Fruit fly (Drosophila melanogaster) whole organism, embryonic: Measurements from ENCODE around the gene CG14851.
A peak's percentile ranks its signal among the peaks of the same experiment; 100 is the strongest.

Experiments used
- B-H1 ChIP-seq: fragments of 200-800 bp; sonication (Bioruptor generic); IDR thresholded peaks from 3 replicates; pipeline ENCODE4 v1.3.6; 2022; ENCODE audit warnings: missing biosample characterization, missing genetic modification characterization
- CG10565 ChIP-seq: fragments of 200-800 bp; sonication (Bioruptor generic); optimal IDR thresholded peaks from 3 replicates; lab custom pipeline; 2016; ENCODE audit warnings: missing biosample characterization, mild to moderate bottlenecking, missing genetic modification characterization
- CG12104 ChIP-seq: fragments of 200-800 bp; sonication (Bioruptor generic); optimal IDR thresholded peaks from 3 replicates; lab custom pipeline; 2016; ENCODE audit warnings: missing biosample characterization, missing genetic modification characterization
- CG13894 ChIP-seq: fragments of 200-800 bp; sonication (Bioruptor generic); optimal IDR thresholded peaks from 3 replicates; lab custom pipeline; 2018; ENCODE audit warnings: missing biosample characterization, mild to moderate bottlenecking, missing genetic modification characterization, moderate library complexity
- CG14014 ChIP-seq: fragments of 200-800 bp; sonication (Bioruptor generic); IDR thresholded peaks from 2 replicates; pipeline ENCODE4 v1.3.6; 2022; ENCODE audit warnings: missing biosample characterization, missing genetic modification characterization
- CG14667 ChIP-seq: fragments of 200-800 bp; sonication (Bioruptor generic); IDR thresholded peaks from 2 replicates; pipeline ENCODE4 v1.3.6; 2022; ENCODE audit warnings: missing biosample characterization, missing genetic modification characterization
- CG15269 ChIP-seq: fragments of 200-800 bp; sonication (Bioruptor generic); optimal IDR thresholded peaks from 2 replicates; lab custom pipeline; 2018; ENCODE audit warnings: missing biosample characterization, mild to moderate bottlenecking, missing genetic modification characterization, moderate library complexity
- CG17186 ChIP-seq: fragments of 200-800 bp; sonication (Bioruptor generic); optimal IDR thresholded peaks from 3 replicates; lab custom pipeline; 2017; ENCODE audit warnings: missing biosample characterization, missing genetic modification reagents, missing genetic modification characterization
- CG1792 ChIP-seq: fragments of 200-800 bp; sonication (Bioruptor generic); optimal IDR thresholded peaks from 2 replicates; lab custom pipeline; 2016; ENCODE audit warnings: missing biosample characterization, missing genetic modification characterization
- CG18764 ChIP-seq: fragments of 200-800 bp; sonication (Bioruptor generic); optimal IDR thresholded peaks from 3 replicates; lab custom pipeline; 2016; ENCODE audit warnings: missing biosample characterization, missing genetic modification characterization
- CG2889 ChIP-seq: fragments of 200-800 bp; sonication (Bioruptor generic); IDR thresholded peaks from 3 replicates; pipeline ENCODE4 v1.3.6; 2022; ENCODE audit warnings: missing biosample characterization, missing genetic modification characterization
- CG31224 ChIP-seq: fragments of 200-800 bp; sonication (Bioruptor generic); IDR thresholded peaks from 2 replicates; pipeline ENCODE4 v1.3.6; 2022; ENCODE audit warnings: missing biosample characterization, missing genetic modification characterization
- CG33213 ChIP-seq: fragments of 200-800 bp; sonication (Bioruptor generic); optimal IDR thresholded peaks from 3 replicates; lab custom pipeline; 2016; ENCODE audit warnings: missing biosample characterization, missing genetic modification characterization
- CG34224 ChIP-seq: fragments of 200-800 bp; sonication (Bioruptor generic); IDR thresholded peaks from 3 replicates; pipeline ENCODE4 v1.3.6; 2022; ENCODE audit warnings: missing biosample characterization, missing genetic modification characterization; ENCODE audit not compliant: partially characterized antibody
- CG3995 ChIP-seq: fragments of 200-800 bp; sonication (Bioruptor generic); optimal IDR thresholded peaks from 3 replicates; lab custom pipeline; 2016; ENCODE audit warnings: missing biosample characterization, missing genetic modification characterization
- CG4360 ChIP-seq: fragments of 200-800 bp; sonication (Bioruptor generic); IDR thresholded peaks from 2 replicates; pipeline ENCODE4 v1.3.6; 2022; ENCODE audit warnings: missing biosample characterization, missing genetic modification characterization
- CG4617 ChIP-seq: fragments of 200-800 bp; sonication (Bioruptor generic); optimal IDR thresholded peaks from 3 replicates; lab custom pipeline; 2016; ENCODE audit warnings: missing biosample characterization, missing genetic modification characterization, borderline replicate concordance
- CG6654 ChIP-seq: fragments of 200-800 bp; sonication (Bioruptor generic); optimal IDR thresholded peaks from 2 replicates; lab custom pipeline; 2017; ENCODE audit warnings: missing biosample characterization, mild to moderate bottlenecking, missing genetic modification characterization
- CG7839 ChIP-seq: fragments of 200-800 bp; sonication (Bioruptor generic); optimal IDR thresholded peaks from 3 replicates; lab custom pipeline; 2018; ENCODE audit warnings: missing biosample characterization, mild to moderate bottlenecking, missing genetic modification characterization, moderate library complexity
- CG9727 ChIP-seq: fragments of 200-800 bp; sonication (Bioruptor generic); optimal IDR thresholded peaks from 3 replicates; lab custom pipeline; 2017; ENCODE audit warnings: missing biosample characterization, mild to moderate bottlenecking, missing genetic modification characterization
- D19B ChIP-seq: fragments of 200-800 bp; sonication (Bioruptor generic); optimal IDR thresholded peaks from 2 replicates; lab custom pipeline; 2017; ENCODE audit warnings: missing biosample characterization, mild to moderate bottlenecking, missing genetic modification characterization
- Deaf1 ChIP-seq: fragments of 200-800 bp; optimal IDR thresholded peaks from 3 replicates; lab custom pipeline; 2019; ENCODE audit warnings: missing biosample characterization, mild to moderate bottlenecking, missing genetic modification characterization, moderate library complexity
- Dref ChIP-seq: fragments of 200-800 bp; sonication (Bioruptor generic); IDR thresholded peaks from 2 replicates; pipeline ENCODE4 v1.3.6; 2022; ENCODE audit warnings: missing biosample characterization, missing genetic modification characterization
- GATAe ChIP-seq: fragments of 200-800 bp; sonication (Bioruptor generic); conservative IDR thresholded peaks from 2 replicates; pipeline ENCODE4 v1.3.6; 2022; ENCODE audit warnings: missing biosample characterization, missing genetic modification characterization
- HmgD ChIP-seq: fragments of 200-800 bp; sonication (Bioruptor generic); optimal IDR thresholded peaks from 3 replicates; lab custom pipeline; 2016; ENCODE audit warnings: missing biosample characterization, missing genetic modification characterization
- Kr ChIP-seq: fragments of 200-800 bp; sonication (Bioruptor generic); optimal IDR thresholded peaks from 2 replicates; lab custom pipeline; 2017; ENCODE audit warnings: missing biosample characterization, mild to moderate bottlenecking, missing genetic modification characterization
- Lhr ChIP-seq: fragments of 200-800 bp; sonication (Bioruptor generic); optimal IDR thresholded peaks from 3 replicates; lab custom pipeline; 2017; ENCODE audit warnings: mild to moderate bottlenecking, missing biosample characterization, missing genetic modification reagents, missing genetic modification characterization
- Nf-YB ChIP-seq: fragments of 200-800 bp; sonication (Bioruptor generic); optimal IDR thresholded peaks from 3 replicates; lab custom pipeline; 2019; ENCODE audit warnings: missing biosample characterization, mild to moderate bottlenecking, missing genetic modification characterization, moderate library complexity
- Side ChIP-seq: fragments of 200-800 bp; sonication (Bioruptor generic); optimal IDR thresholded peaks from 2 replicates; lab custom pipeline; 2016; ENCODE audit warnings: missing biosample characterization, missing genetic modification characterization
- Vsx1 ChIP-seq: fragments of 200-800 bp; sonication (Bioruptor generic); optimal IDR thresholded peaks from 2 replicates; lab custom pipeline; 2017; ENCODE audit warnings: missing biosample characterization, mild to moderate bottlenecking, missing genetic modification characterization, missing genetic modification reagents
- Xrp1 ChIP-seq: fragments of 200-800 bp; sonication (Bioruptor generic); IDR thresholded peaks from 2 replicates; pipeline ENCODE4 v1.3.6; 2022; ENCODE audit warnings: missing biosample characterization, missing genetic modification characterization
- bsh ChIP-seq, 2 experiments: fragments of 200-800 bp; sonication (Bioruptor generic); optimal IDR thresholded peaks; 2 replicates each; lab custom pipeline; 2017 to 2018; ENCODE audit warnings: mild to moderate bottlenecking in 2 of 2, missing biosample characterization in 2 of 2, missing genetic modification characterization in 2 of 2, moderate library complexity in 1 of 2
- cwo ChIP-seq: fragments of 200-800 bp; sonication (Bioruptor generic); optimal IDR thresholded peaks from 3 replicates; lab custom pipeline; 2017; ENCODE audit warnings: missing biosample characterization, missing genetic modification characterization, mild to moderate bottlenecking, moderate library complexity, missing genetic modification reagents
- dmrt99B ChIP-seq: fragments of 200-800 bp; sonication (Bioruptor generic); optimal IDR thresholded peaks from 2 replicates; lab custom pipeline; 2018; ENCODE audit warnings: missing biosample characterization, mild to moderate bottlenecking, missing genetic modification characterization, moderate library complexity
- fu2 ChIP-seq: fragments of 200-800 bp; sonication (Bioruptor generic); optimal IDR thresholded peaks from 2 replicates; lab custom pipeline; 2016; ENCODE audit warnings: missing biosample characterization, missing genetic modification characterization
- grau ChIP-seq: fragments of 200-800 bp; optimal IDR thresholded peaks from 3 replicates; lab custom pipeline; 2019; ENCODE audit warnings: missing biosample characterization, mild to moderate bottlenecking, missing genetic modification characterization, moderate library complexity
- gsb ChIP-seq: fragments of 200-800 bp; sonication (Bioruptor generic); IDR thresholded peaks from 2 replicates; pipeline ENCODE4 v1.3.6; 2022; ENCODE audit warnings: missing biosample characterization, missing genetic modification characterization
- hkb ChIP-seq, 2 experiments: fragments of 200-800 bp in 1 of 2; fragments of >200 bp in 1 of 2; sonication (Bioruptor generic) in 1 of 2; IDR thresholded peaks in 1 of 2; optimal IDR thresholded peaks in 1 of 2; 2 replicates each; pipeline versions ENCODE4 v1.3.6 to Lab custom; 2017 to 2022; ENCODE audit warnings: missing biosample characterization in 1 of 2, missing genetic modification characterization in 1 of 2
- mld ChIP-seq: fragments of 200-800 bp; sonication (Bioruptor generic); IDR thresholded peaks from 3 replicates; pipeline ENCODE4 v1.3.6; 2022; ENCODE audit warnings: missing biosample characterization, missing genetic modification characterization; ENCODE audit not compliant: partially characterized antibody
- phol ChIP-seq: fragments of 200-800 bp; sonication (Bioruptor generic); optimal IDR thresholded peaks from 3 replicates; lab custom pipeline; 2018; ENCODE audit warnings: missing biosample characterization, mild to moderate bottlenecking, missing genetic modification characterization, moderate library complexity
- ro ChIP-seq: fragments of 200-800 bp; sonication (Bioruptor generic); IDR thresholded peaks from 2 replicates; pipeline ENCODE4 v1.3.6; 2022; ENCODE audit warnings: missing biosample characterization, missing genetic modification characterization
- sim ChIP-seq: fragments of 200-800 bp; sonication (Bioruptor generic); IDR thresholded peaks from 2 replicates; pipeline ENCODE4 v1.3.6; 2022; ENCODE audit warnings: missing biosample characterization, missing genetic modification characterization
- sisA ChIP-seq: fragments of 200-800 bp; sonication (Bioruptor generic); IDR thresholded peaks from 2 replicates; pipeline ENCODE4 v1.3.6; 2022; ENCODE audit warnings: missing biosample characterization, missing genetic modification characterization
- slbo ChIP-seq: fragments of 200-800 bp; sonication (Bioruptor generic); IDR thresholded peaks from 2 replicates; pipeline ENCODE4 v1.3.6; 2022; ENCODE audit warnings: missing biosample characterization, missing genetic modification characterization
- tgo ChIP-seq: fragments of 200-800 bp; sonication (Bioruptor generic); IDR thresholded peaks from 3 replicates; pipeline ENCODE4 v1.3.6; 2022; ENCODE audit warnings: missing biosample characterization, missing genetic modification characterization
- tup ChIP-seq: fragments of 200-800 bp; sonication (Bioruptor generic); optimal IDR thresholded peaks from 2 replicates; lab custom pipeline; 2016; ENCODE audit warnings: missing biosample characterization, mild to moderate bottlenecking, missing genetic modification characterization, moderate library complexity
- usp ChIP-seq: fragments of >200 bp; optimal IDR thresholded peaks from 2 replicates; lab custom pipeline; 2017; ENCODE audit warnings: missing biosample characterization, missing genetic modification characterization

CG14851 gene

DNA sequence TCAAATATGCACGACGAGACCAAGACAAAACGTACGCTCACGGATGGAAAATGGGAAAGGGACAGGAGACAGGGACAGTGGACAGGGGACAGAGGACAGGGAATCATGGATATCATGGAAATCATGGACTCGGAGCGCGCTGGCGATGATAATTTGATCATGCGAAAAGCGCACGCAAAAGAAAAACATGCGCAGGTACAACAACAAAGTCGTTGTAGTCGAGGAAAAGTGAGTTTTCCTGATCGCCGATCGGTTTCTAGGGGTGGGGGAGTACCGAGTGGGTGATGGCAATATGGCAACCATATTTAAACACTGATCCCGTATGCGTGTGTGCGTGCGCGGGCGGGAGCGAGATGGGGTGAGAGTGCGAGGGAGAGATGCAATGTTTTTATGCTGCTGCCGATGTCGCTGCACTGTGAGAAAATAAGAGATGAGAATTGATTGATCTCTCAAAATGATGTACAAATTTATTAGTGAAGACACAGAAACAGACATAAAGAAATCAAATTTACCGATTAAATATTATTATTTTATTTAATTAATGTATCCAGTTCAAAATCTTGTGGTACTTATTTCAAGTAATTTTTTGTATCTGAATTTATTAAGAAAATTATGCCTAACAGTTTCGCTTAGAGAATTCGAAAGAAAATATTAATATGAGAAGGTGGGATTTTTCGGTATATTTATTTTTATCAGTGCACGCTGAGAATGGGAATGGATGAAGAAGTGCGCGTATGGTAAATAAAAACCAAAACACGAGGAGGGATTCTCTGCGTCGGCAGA, 28.8 kb downstream of the CG14851 start (continued):
- TF ChIP-seq HmgD (GFP tag; lab: Kevin White, UChicago) (no peak), CG34224 (no peak), slbo (GFP tag; lab: Robert Waterston, UW) (no peak), CG17186 (GFP tag; lab: Kevin White, UChicago) (peak; percentile 24), CG33213 (GFP tag; lab: Kevin White, UChicago) (no peak), CG14014 (GFP tag; lab: Robert Waterston, UW) (no peak), CG6654 (GFP tag; lab: Kevin White, UChicago) (peak; percentile 62)
- TF ChIP-seq, all 482 proteins: peak for 293

- TF ChIP-seq dmrt99B (peak; percentile 49), usp (GFP tag; lab: Kevin White, UChicago) (no peak), CG7839 (tag; lab: Kevin White, UChicago) (peak; percentile 49), CG31224 (GFP tag; lab: Robert Waterston, UW) (no peak), HmgD (GFP tag; lab: Kevin White, UChicago) (no peak), mld (no peak), CG34224 (no peak), CG14667 (GFP tag; lab: Robert Waterston, UW) (no peak), CG3995 (GFP tag; lab: Kevin White, UChicago) (no peak), CG10565 (no peak), CG13894 (tag; lab: Kevin White, UChicago) (no peak), Nf-YB (GFP tag; lab: Kevin White, UChicago) (no peak), CG15269 (tag; lab: Kevin White, UChicago) (peak; percentile 22), hkb (optimal IDR thresholded peaks at IDR 0.05; lab: Kevin White, UChicago) (no peak), hkb (GFP tag; IDR thresholded peaks at IDR 0.05; lab: Robert Waterston, UW) (0 out of 2 replicates have a peak, but pooled peaks have one; percentile 25), gsb (GFP tag; lab: Robert Waterston, UW) (no peak), fu2 (GFP tag; lab: Kevin White, UChicago) (no peak), Kr (GFP tag; lab: Kevin White, UChicago) (no peak), Side (GFP tag; lab: Kevin White, UChicago) (no peak), Xrp1 (peak; percentile 67), tgo (GFP tag; lab: Robert Waterston, UW) (peak; percentile 19; the same call in 1 of the 3 replicates), sim (GFP tag; lab: Robert Waterston, UW) (no peak), B-H1 (GFP tag; lab: Robert Waterston, UW) (no peak), CG12104 (GFP tag; lab: Kevin White, UChicago) (no peak), cwo (GFP tag; lab: Kevin White, UChicago) (no peak), GATAe (no peak), grau (tag; lab: Kevin White, UChicago) (peak; percentile 37), tup (no peak), CG18764 (GFP tag; lab: Kevin White, UChicago) (no peak), CG9727 (GFP tag; lab: Kevin White, UChicago) (peak; percentile 52), CG4617 (no peak), phol (tag; lab: Kevin White, UChicago) (peak; percentile 61), CG4360 (peak; percentile 85), bsh (GFP tag; optimal IDR thresholded peaks at IDR 0.05; lab: Kevin White, UChicago) (peak in 1 of 2 experiments; percentile 64), CG2889 (GFP tag; lab: Robert Waterston, UW) (no peak), sisA (GFP tag; lab: Robert Waterston, UW) (no peak), Vsx1 (no peak), D19B (GFP tag; lab: Kevin White, UChicago) (no peak), CG1792 (GFP tag; lab: Kevin White, UChicago) (no peak), Lhr (GFP tag; lab: Kevin White, UChicago) (peak; percentile 27), Deaf1 (tag; lab: Kevin White, UChicago) (no peak), Dref (GFP tag; lab: Robert Waterston, UW) (no peak), ro (GFP tag; lab: Robert Waterston, UW) (no peak)
Observed at dm6 chr3R:14597935-14598424, 35.8 kb downstream of the CG14851 start.
